Fruit fly (Drosophila melanogaster) S2 (cell line): ENCODE data around the gene CG43133.

Source experiments
- CG8478 ChIP-seq: fragments of >200 bp; optimal IDR thresholded peaks from 2 replicates; lab custom pipeline; 2018
- CTCF ChIP-seq, 2 experiments: fragments of >200 bp; optimal IDR thresholded peaks; 2 replicates each; lab custom pipeline; 2018

DNA sequence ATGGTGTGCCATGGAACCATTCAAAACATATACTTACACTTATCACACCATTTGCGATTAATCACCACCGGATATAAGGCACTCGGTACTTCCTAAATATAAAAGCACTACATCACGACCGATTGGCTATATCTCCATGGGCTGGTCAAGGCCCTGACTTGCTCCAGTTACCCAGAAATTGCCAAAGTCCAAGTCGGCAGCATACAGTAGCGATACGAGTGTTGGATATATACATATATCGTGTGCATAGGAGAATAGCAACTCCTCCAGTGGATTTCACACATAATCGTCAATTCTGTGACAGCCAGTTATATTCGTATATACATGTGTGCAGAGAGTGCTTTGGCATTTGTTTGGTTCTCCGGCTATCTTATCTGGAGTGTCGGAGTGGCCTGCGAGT is 35.8 kb downstream of the CG43133 start:
- TF ChIP-seq CG8478 = no peak
- TF ChIP-seq CTCF (optimal IDR thresholded peaks at IDR 0.05; lab: Kevin White, UChicago) = no peak
